Fruit fly (Drosophila melanogaster): ENCODE data around the gene msl-1.

The msl-1 gene

DNA sequence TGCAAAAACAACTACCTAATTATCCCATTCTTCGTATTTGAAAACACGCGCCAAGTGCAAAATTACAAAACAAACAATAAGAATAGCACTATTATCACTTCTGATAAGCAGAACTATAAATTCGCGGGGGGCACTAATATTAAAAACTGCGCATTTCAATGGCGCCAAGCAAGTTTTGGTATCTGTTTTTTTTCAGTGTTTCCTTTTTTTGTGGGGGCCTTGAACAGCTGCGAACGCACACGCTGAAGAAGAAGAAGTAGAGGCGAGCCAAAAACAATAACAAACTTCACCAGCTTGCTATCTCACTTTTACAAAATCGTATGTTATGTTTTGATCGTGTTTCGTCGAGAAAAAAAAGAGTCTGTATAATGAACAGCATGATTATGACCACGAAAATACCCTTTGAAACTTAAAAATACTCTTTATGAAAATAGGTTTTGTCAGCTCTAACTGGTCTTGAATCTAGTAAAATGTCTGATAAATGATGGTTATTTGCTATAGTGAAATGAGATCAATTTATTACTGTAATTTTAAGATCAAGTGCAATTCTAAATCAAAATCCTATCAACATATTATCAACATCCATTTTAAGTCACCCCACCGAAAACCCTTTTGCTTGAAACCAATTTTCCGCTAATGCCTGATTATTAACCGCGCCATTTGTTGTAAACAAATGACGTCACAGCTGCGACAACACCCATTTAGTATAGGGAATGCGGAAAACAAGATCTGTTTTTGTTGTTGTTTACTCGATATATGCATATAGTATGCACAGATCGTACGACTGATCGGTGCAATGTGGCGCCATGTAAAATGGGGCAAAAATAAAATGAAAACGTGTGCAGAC lies 5.5 kb upstream of the msl-1 start (continued):
- TF ChIP-seq h (optimal IDR thresholded peaks at IDR 0.05) = no peak
- TF ChIP-seq ewg (GFP tag; optimal IDR thresholded peaks at IDR 0.05) = peak; percentile 6
- peak; percentile 75 for TF ChIP-seq B-H2 (GFP tag; optimal IDR thresholded peaks at IDR 0.05)
- peak; percentile 77 for TF ChIP-seq NfI (GFP tag; optimal IDR thresholded peaks at IDR 0.05)
- TF ChIP-seq Pdp1 (GFP tag; optimal IDR thresholded peaks at IDR 0.05) = peak; percentile 62 to 65
- TF ChIP-seq CG7963 (GFP tag; IDR thresholded peaks at IDR 0.05; ENCODE audit: partially characterized antibody) = no peak
- no peak for TF ChIP-seq CG4404 (GFP tag; IDR thresholded peaks at IDR 0.05)
- peak; percentile 48 for TF ChIP-seq CG12391 (tag; optimal IDR thresholded peaks at IDR 0.05)
- TF ChIP-seq CG3407 (GFP tag; optimal IDR thresholded peaks at IDR 0.05) = peak; percentile 17
- TF ChIP-seq crp (GFP tag; optimal IDR thresholded peaks at IDR 0.05) = peak; percentile 43 to 79
- peak; percentile 46 for TF ChIP-seq tio (GFP tag; optimal IDR thresholded peaks at IDR 0.05)
- peak; percentile 45; the same call in 1 of the 2 replicates for TF ChIP-seq CG10321 (GFP tag; IDR thresholded peaks at IDR 0.05)
- peak; percentile 68 for TF ChIP-seq org-1 (GFP tag; optimal IDR thresholded peaks at IDR 0.05)
- peak; percentile 19 for TF ChIP-seq CG11398 (GFP tag; optimal IDR thresholded peaks at IDR 0.05)
- TF ChIP-seq CG32767 (GFP tag; IDR thresholded peaks at IDR 0.05) = no peak
- no peak for TF ChIP-seq CG10565 (GFP tag; optimal IDR thresholded peaks at IDR 0.05)
- peak; percentile 62; the same call in 1 of the 2 replicates for TF ChIP-seq CG31441 (GFP tag; IDR thresholded peaks at IDR 0.05)
- TF ChIP-seq her (GFP tag; optimal IDR thresholded peaks at IDR 0.05) = peak; percentile 74
- no peak for TF ChIP-seq p53 (GFP tag; optimal IDR thresholded peaks at IDR 0.05)
- peak; percentile 12 for TF ChIP-seq btn (GFP tag; optimal IDR thresholded peaks at IDR 0.05)
- no peak for TF ChIP-seq D (optimal IDR thresholded peaks at IDR 0.05)
- no peak for TF ChIP-seq D (GFP tag; optimal IDR thresholded peaks at IDR 0.05)
- TF ChIP-seq CG3163 (GFP tag; optimal IDR thresholded peaks at IDR 0.05) = peak; percentile 38
- TF ChIP-seq CG10147 (GFP tag; optimal IDR thresholded peaks at IDR 0.05) = peak; percentile 14
- TF ChIP-seq CG34224 (GFP tag; IDR thresholded peaks at IDR 0.05; ENCODE audit: partially characterized antibody) = no peak; the same call in 2 of the 3 replicates
- TF ChIP-seq E2f2 (GFP tag; IDR thresholded peaks at IDR 0.05) = peak; percentile 73; the same call in 1 of the 2 replicates
- TF ChIP-seq CG12744 (GFP tag; optimal IDR thresholded peaks at IDR 0.05) = peak; percentile 42
- no peak for TF ChIP-seq wor (GFP tag; IDR thresholded peaks at IDR 0.05)
- no peak for TF ChIP-seq Doc2 (GFP tag; IDR thresholded peaks at IDR 0.05)
- no peak for TF ChIP-seq usp (GFP tag; optimal IDR thresholded peaks at IDR 0.05)
- TF ChIP-seq CG8944 (GFP tag; optimal IDR thresholded peaks at IDR 0.05) = peak; percentile 52
- no peak for TF ChIP-seq tap (tag; optimal IDR thresholded peaks at IDR 0.05)
- TF ChIP-seq ab (GFP tag; optimal IDR thresholded peaks at IDR 0.05) = peak; percentile 27
- peak; percentile 78 for TF ChIP-seq Aef1 (GFP tag; IDR thresholded peaks at IDR 0.05)
- no peak for TF ChIP-seq CG15696 (tag; optimal IDR thresholded peaks at IDR 0.05)
- TF ChIP-seq wdn (GFP tag; IDR thresholded peaks at IDR 0.05) = 0 out of 2 replicates have a peak, but pooled peaks have one; percentile 29
- no peak for TF ChIP-seq eyg (GFP tag; optimal IDR thresholded peaks at IDR 0.05)
- no peak for TF ChIP-seq ATbp (GFP tag; optimal IDR thresholded peaks at IDR 0.05)
- TF ChIP-seq Ssrp (tag; optimal IDR thresholded peaks at IDR 0.05) = peak; percentile 14
- peak; percentile 13 for TF ChIP-seq CoRest (tag; optimal IDR thresholded peaks at IDR 0.05)
- TF ChIP-seq ind (GFP tag; optimal IDR thresholded peaks at IDR 0.05) = peak; percentile 66
- no peak for TF ChIP-seq Fer2 (tag; optimal IDR thresholded peaks at IDR 0.05)
- TF ChIP-seq gro (GFP tag; optimal IDR thresholded peaks at IDR 0.05) = peak; percentile 76
- no peak for TF ChIP-seq CG2202 (tag; optimal IDR thresholded peaks at IDR 0.05)
- TF ChIP-seq CG12236 (GFP tag; optimal IDR thresholded peaks at IDR 0.05) = peak; percentile 35
- peak; percentile 36 for TF ChIP-seq slp2 (GFP tag; optimal IDR thresholded peaks at IDR 0.05)
- TF ChIP-seq gsb-n (tag; optimal IDR thresholded peaks at IDR 0.05) = no peak
- TF ChIP-seq CG15479 (GFP tag; optimal IDR thresholded peaks at IDR 0.05) = no peak
- no peak for TF ChIP-seq CG11560 (tag; IDR thresholded peaks at IDR 0.05)
- no peak for TF ChIP-seq CG1529 (GFP tag; optimal IDR thresholded peaks at IDR 0.05)
